Worm (Caenorhabditis elegans) whole organism, L4 larva: Measurements from ENCODE around the gene ZK1236.5.

Source experiments
- F10B5.3 ChIP-seq: sonication (generic microtip); optimal IDR thresholded peaks from 2 replicates; lab custom pipeline; 2016; ENCODE audit warnings: mild to moderate bottlenecking, missing genetic modification characterization, missing compliant biosample characterization
- F37D6.2 ChIP-seq: sonication (generic microtip); optimal IDR thresholded peaks from 2 replicates; lab custom pipeline; 2016; ENCODE audit warnings: mild to moderate bottlenecking, missing genetic modification characterization, missing compliant biosample characterization
- Y105C5A.15 ChIP-seq: fragments of 200-800 bp; sonication (Bioruptor generic); IDR thresholded peaks from 2 replicates; pipeline ENCODE4 v1.3.6; 2022; ENCODE audit warnings: missing genetic modification characterization, missing compliant biosample characterization
- Y48G9A.11 ChIP-seq: fragments of 200-800 bp; sonication (Bioruptor generic); IDR thresholded peaks from 2 replicates; pipeline ENCODE4 v1.3.6; 2022; ENCODE audit warnings: missing genetic modification reagents, missing genetic modification characterization, missing compliant biosample characterization
- Y5F2A.4 ChIP-seq: fragments of 200-800 bp; sonication (Bioruptor generic); optimal IDR thresholded peaks from 2 replicates; lab custom pipeline; 2018; ENCODE audit warnings: mild to moderate bottlenecking, missing genetic modification characterization, missing compliant biosample characterization
- Y75B8A.6 ChIP-seq: fragments of 200-800 bp; sonication (Bioruptor generic); IDR thresholded peaks from 2 replicates; pipeline ENCODE4 v1.3.6; 2022; ENCODE audit warnings: missing genetic modification reagents, missing genetic modification characterization, missing compliant biosample characterization
- aly-2 ChIP-seq: sonication (generic microtip); optimal IDR thresholded peaks from 2 replicates; lab custom pipeline; 2018; ENCODE audit warnings: missing biosample characterization, missing genetic modification characterization
- ama-1 ChIP-seq: fragments of 150-350 bp; optimal IDR thresholded peaks from 2 replicates; lab custom pipeline; 2014; ENCODE audit warnings: inconsistent platforms, mixed read lengths
- arid-1 ChIP-seq: fragments of 200-800 bp; sonication (Bioruptor generic); conservative IDR thresholded peaks from 2 replicates; pipeline ENCODE4 v1.3.6; 2022; ENCODE audit warnings: missing genetic modification reagents, missing genetic modification characterization, missing compliant biosample characterization
- attf-4 ChIP-seq: sonication (generic microtip); optimal IDR thresholded peaks from 3 replicates; lab custom pipeline; 2017; ENCODE audit warnings: missing biosample characterization, missing genetic modification characterization
- ceh-20 ChIP-seq: fragments of 200-800 bp; sonication (Bioruptor generic); IDR thresholded peaks from 2 replicates; pipeline ENCODE4 v1.3.6; 2022; ENCODE audit warnings: missing genetic modification reagents, missing genetic modification characterization, missing compliant biosample characterization
- ces-1 ChIP-seq: fragments of 150-350 bp; sonication (generic microtip); optimal IDR thresholded peaks from 4 replicates; lab custom pipeline; 2014; ENCODE audit warnings: missing biosample characterization, missing genetic modification reagents, missing genetic modification characterization
- cey-2 ChIP-seq: sonication (generic microtip); optimal IDR thresholded peaks from 3 replicates; lab custom pipeline; 2017; ENCODE audit warnings: missing genetic modification characterization, mild to moderate bottlenecking, missing compliant biosample characterization, antibody characterized with exemption, borderline replicate concordance; ENCODE audit not compliant: insufficient read depth
- ctbp-1 ChIP-seq: fragments of 200-800 bp; sonication (Bioruptor generic); IDR thresholded peaks from 2 replicates; pipeline ENCODE4 v1.3.6; 2022; ENCODE audit warnings: missing genetic modification reagents, missing genetic modification characterization, missing compliant biosample characterization
- daf-19 ChIP-seq: fragments of 200-800 bp; sonication (Bioruptor generic); conservative IDR thresholded peaks from 2 replicates; pipeline ENCODE4 v1.3.6; 2022; ENCODE audit warnings: missing genetic modification characterization, missing compliant biosample characterization
- daf-8 ChIP-seq: fragments of 200-800 bp; sonication (Bioruptor generic); IDR thresholded peaks from 2 replicates; pipeline ENCODE4 v1.3.6; 2022; ENCODE audit warnings: missing genetic modification characterization, missing compliant biosample characterization
- dmd-6 ChIP-seq: fragments of 200-800 bp; sonication (Bioruptor generic); IDR thresholded peaks from 2 replicates; pipeline ENCODE4 v1.3.6; 2022; ENCODE audit warnings: missing genetic modification reagents, missing genetic modification characterization, missing compliant biosample characterization
- dmd-8 ChIP-seq: fragments of 200-800 bp; sonication (Bioruptor generic); IDR thresholded peaks from 2 replicates; pipeline ENCODE4 v1.3.6; 2022; ENCODE audit warnings: missing genetic modification characterization, missing compliant biosample characterization
- dpl-1 ChIP-seq: fragments of 150-350 bp; optimal IDR thresholded peaks from 2 replicates; lab custom pipeline; 2014; ENCODE audit warnings: missing biosample characterization, missing genetic modification reagents, missing genetic modification characterization
- dve-1 ChIP-seq: sonication (generic microtip); optimal IDR thresholded peaks from 2 replicates; lab custom pipeline; 2017; ENCODE audit warnings: antibody characterized with exemption, mild to moderate bottlenecking, missing genetic modification characterization, missing compliant biosample characterization; ENCODE audit not compliant: insufficient read depth
- egl-43 ChIP-seq: fragments of 200-800 bp; sonication (Bioruptor generic); IDR thresholded peaks from 2 replicates; pipeline ENCODE4 v1.3.6; 2022; ENCODE audit warnings: missing genetic modification reagents, missing genetic modification characterization, missing compliant biosample characterization
- fkh-10 ChIP-seq: fragments of 150-350 bp; optimal IDR thresholded peaks from 2 replicates; lab custom pipeline; 2014; ENCODE audit warnings: missing biosample characterization, missing genetic modification reagents, missing genetic modification characterization
- fos-1 ChIP-seq: fragments of 150-350 bp; optimal IDR thresholded peaks from 2 replicates; lab custom pipeline; 2014; ENCODE audit warnings: missing biosample characterization, missing genetic modification characterization
- hif-1 ChIP-seq, 2 experiments: sonication (generic microtip); optimal IDR thresholded peaks; 2 replicates each; lab custom pipeline; 2016 to 2017; ENCODE audit warnings: missing compliant biosample characterization in 2 of 2, missing genetic modification characterization in 2 of 2, missing genetic modification reagents in 2 of 2, missing genotype in 2 of 2, mild to moderate bottlenecking in 1 of 2
- hmg-1.1 ChIP-seq: fragments of 200-800 bp; sonication (Bioruptor generic); IDR thresholded peaks from 2 replicates; pipeline ENCODE4 v1.3.6; 2022; ENCODE audit warnings: missing genetic modification reagents, missing genetic modification characterization, missing compliant biosample characterization
- lin-1 ChIP-seq: fragments of 200-800 bp; sonication (Bioruptor generic); IDR thresholded peaks from 2 replicates; pipeline ENCODE4 v1.3.6; 2022; ENCODE audit warnings: missing genetic modification reagents, missing genetic modification characterization, missing compliant biosample characterization
- lin-13 ChIP-seq: fragments of 150-350 bp; optimal IDR thresholded peaks from 2 replicates; lab custom pipeline; 2014; ENCODE audit warnings: missing biosample characterization, missing genetic modification reagents, missing genetic modification characterization
- lin-29 ChIP-seq: fragments of 200-800 bp; sonication (Bioruptor generic); IDR thresholded peaks from 2 replicates; pipeline ENCODE4 v1.3.6; 2022; ENCODE audit warnings: missing genetic modification reagents, missing genetic modification characterization, missing compliant biosample characterization
- lin-38 ChIP-seq: fragments of 200-800 bp; sonication (Bioruptor generic); IDR thresholded peaks from 2 replicates; pipeline ENCODE4 v1.3.6; 2022; ENCODE audit warnings: missing genetic modification reagents, missing genetic modification characterization, missing compliant biosample characterization
- lin-39 ChIP-seq: fragments of 150-350 bp; optimal IDR thresholded peaks from 2 replicates; lab custom pipeline; 2014; ENCODE audit warnings: missing biosample characterization, missing genetic modification reagents, missing genetic modification characterization
- lsy-2 ChIP-seq, 2 experiments: fragments of 150-350 bp in 1 of 2; sonication (generic microtip) in 1 of 2; optimal IDR thresholded peaks; 2 replicates each; lab custom pipeline; 2014 to 2017; ENCODE audit warnings: missing biosample characterization in 2 of 2, missing genetic modification characterization in 2 of 2
- madf-5 ChIP-seq, 2 experiments: fragments of 200-800 bp; sonication (Bioruptor generic); IDR thresholded peaks; 2 replicates each; pipeline ENCODE4 v1.3.6; 2022; ENCODE audit warnings: missing compliant biosample characterization in 2 of 2, missing genetic modification characterization in 2 of 2
- mdl-1 ChIP-seq, 2 experiments: fragments of 150-350 bp in 1 of 2; sonication (generic microtip) in 1 of 2; optimal IDR thresholded peaks; 2 replicates each; lab custom pipeline; 2014 to 2017; ENCODE audit warnings: missing biosample characterization in 2 of 2, missing genetic modification characterization in 2 of 2
- mdt-29 ChIP-seq: fragments of 200-800 bp; sonication (Bioruptor generic); IDR thresholded peaks from 2 replicates; pipeline ENCODE4 v1.3.6; 2022; ENCODE audit warnings: missing genetic modification reagents, missing genetic modification characterization, missing compliant biosample characterization
- mxl-3 ChIP-seq: fragments of 200-800 bp; sonication (Bioruptor generic); optimal IDR thresholded peaks from 2 replicates; lab custom pipeline; 2018; ENCODE audit warnings: mild to moderate bottlenecking, missing genetic modification characterization, missing compliant biosample characterization
- nhr-10 ChIP-seq: fragments of 150-350 bp; optimal IDR thresholded peaks from 2 replicates; lab custom pipeline; 2014; ENCODE audit warnings: missing biosample characterization, missing genetic modification characterization
- nhr-237 ChIP-seq: sonication (generic microtip); optimal IDR thresholded peaks from 2 replicates; lab custom pipeline; 2017; ENCODE audit warnings: missing biosample characterization, missing genetic modification characterization
- nhr-28 ChIP-seq: fragments of 150-350 bp; optimal IDR thresholded peaks from 2 replicates; lab custom pipeline; 2014; ENCODE audit warnings: missing biosample characterization, missing genetic modification characterization
- nhr-41 ChIP-seq: fragments of 200-800 bp; sonication (Bioruptor generic); IDR thresholded peaks from 2 replicates; pipeline ENCODE4 v1.3.6; 2022; ENCODE audit warnings: missing genetic modification reagents, missing genetic modification characterization, missing compliant biosample characterization
- nhr-76 ChIP-seq: fragments of 150-350 bp; optimal IDR thresholded peaks from 2 replicates; lab custom pipeline; 2014; ENCODE audit warnings: missing biosample characterization, missing genetic modification characterization
- nhr-77 ChIP-seq: fragments of 150-350 bp; optimal IDR thresholded peaks from 2 replicates; lab custom pipeline; 2014; ENCODE audit warnings: missing biosample characterization, missing genetic modification characterization
- pha-4 ChIP-seq, 2 experiments: fragments of 150-350 bp in 1 of 2; fragments of 200-800 bp in 1 of 2; sonication (Bioruptor generic) in 1 of 2; IDR thresholded peaks in 1 of 2; optimal IDR thresholded peaks in 1 of 2; 2 replicates each; pipeline versions ENCODE4 v1.3.6 to Lab custom; 2014 to 2022; ENCODE audit warnings: missing genetic modification characterization in 2 of 2, missing genetic modification reagents in 2 of 2, missing biosample characterization in 1 of 2, missing compliant biosample characterization in 1 of 2
- pqm-1 ChIP-seq: sonication (generic microtip); optimal IDR thresholded peaks from 2 replicates; lab custom pipeline; 2017; ENCODE audit warnings: missing biosample characterization, missing genetic modification characterization
- rbr-2 ChIP-seq: sonication (generic microtip); optimal IDR thresholded peaks from 2 replicates; lab custom pipeline; 2016; ENCODE audit warnings: missing genotype, missing genetic modification characterization, missing compliant biosample characterization
- set-16 ChIP-seq: fragments of 200-800 bp; sonication (Bioruptor generic); IDR thresholded peaks from 2 replicates; pipeline ENCODE4 v1.3.6; 2022; ENCODE audit warnings: missing genetic modification reagents, missing genetic modification characterization, missing compliant biosample characterization
- snpc-1.2 ChIP-seq: fragments of 200-800 bp; sonication (Bioruptor generic); IDR thresholded peaks from 2 replicates; pipeline ENCODE4 v1.3.6; 2022; ENCODE audit warnings: missing genetic modification reagents, missing genetic modification characterization, missing compliant biosample characterization
- tra-1 ChIP-seq: fragments of 200-800 bp; sonication (Bioruptor generic); IDR thresholded peaks from 2 replicates; pipeline ENCODE4 v1.3.6; 2022; ENCODE audit warnings: missing genetic modification reagents, missing genetic modification characterization, missing compliant biosample characterization
- unc-130 ChIP-seq: sonication (generic microtip); optimal IDR thresholded peaks from 2 replicates; lab custom pipeline; 2016; ENCODE audit warnings: missing genetic modification reagents, missing genetic modification characterization, missing compliant biosample characterization
- zag-1 ChIP-seq: fragments of 150-350 bp; optimal IDR thresholded peaks from 2 replicates; lab custom pipeline; 2014; ENCODE audit warnings: missing biosample characterization, missing genetic modification characterization
- ztf-11 ChIP-seq: fragments of 150-350 bp; optimal IDR thresholded peaks from 2 replicates; lab custom pipeline; 2014; ENCODE audit warnings: missing biosample characterization, missing genetic modification characterization
- ztf-7 ChIP-seq: fragments of 150-350 bp; optimal IDR thresholded peaks from 2 replicates; lab custom pipeline; 2014; ENCODE audit warnings: missing biosample characterization, missing genetic modification characterization

The ZK1236.5 gene

DNA sequence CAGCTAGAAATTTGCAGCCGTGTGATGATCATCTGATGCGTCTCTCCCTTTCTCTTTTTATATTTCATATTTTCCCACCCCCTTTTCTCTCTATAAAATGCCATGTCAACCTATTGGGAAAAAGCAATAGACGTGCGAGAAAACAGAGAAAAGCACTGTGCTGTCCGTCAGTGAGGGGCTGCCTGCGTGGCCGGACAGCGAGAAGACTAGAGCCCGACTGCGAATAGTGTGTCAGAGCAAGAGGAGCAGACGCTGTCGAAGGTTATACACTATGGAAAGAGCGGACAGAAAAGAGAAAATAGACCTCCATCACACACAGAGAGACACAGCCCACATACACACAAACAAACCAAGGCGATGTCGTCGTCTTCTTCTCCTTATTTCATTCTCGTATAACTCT is 6.9 kb downstream of the ZK1236.5 start (continued):
- 0 out of 2 replicates have a peak, but pooled peaks have one; percentile 31 for TF ChIP-seq lin-1 (GFP tag; lab: Robert Waterston, UW)
- TF ChIP-seq nhr-10 (tag; lab: Kevin White, UChicago), result no peak
- peak; percentile 64 to 81 for TF ChIP-seq lsy-2 (tag; optimal IDR thresholded peaks at IDR 0.05; lab: Kevin White, UChicago)
- TF ChIP-seq tra-1 (GFP tag; lab: Robert Waterston, UW), result no peak
- 0 out of 2 replicates have a peak, but pooled peaks have one; percentile 37 for TF ChIP-seq nhr-41 (GFP tag; lab: Robert Waterston, UW)
- no peak for TF ChIP-seq nhr-76 (tag; lab: Kevin White, UChicago)
- TF ChIP-seq nhr-77 (tag; lab: Kevin White, UChicago), result peak; percentile 61
- TF ChIP-seq lin-38 (GFP tag; lab: Robert Waterston, UW), result peak; percentile 38; the same call in 1 of the 2 replicates
- TF ChIP-seq attf-4 (tag; lab: Kevin White, UChicago), result no peak
- TF ChIP-seq fkh-10 (GFP tag; lab: Kevin White, UChicago), result no peak
- no peak for TF ChIP-seq nhr-237 (tag; lab: Kevin White, UChicago)
- peak; percentile 71; the same call in 1 of the 2 replicates for TF ChIP-seq hmg-1.1 (GFP tag; lab: Robert Waterston, UW)
- peak; percentile 38; the same call in 1 of the 2 replicates for TF ChIP-seq arid-1 (GFP tag; lab: Robert Waterston, UW)
- no peak for TF ChIP-seq lin-39 (tag; lab: Kevin White, UChicago)
- no peak for TF ChIP-seq ces-1
- TF ChIP-seq madf-5 (GFP tag; IDR thresholded peaks at IDR 0.05; lab: Robert Waterston, UW), result no peak
- TF ChIP-seq daf-19 (GFP tag; lab: Robert Waterston, UW), result no peak
- TF ChIP-seq ztf-11 (tag; lab: Kevin White, UChicago), result no peak
- TF ChIP-seq hif-1 (tag; optimal IDR thresholded peaks at IDR 0.05; lab: Kevin White, UChicago), result peak in 1 of 2 experiments; percentile 64
- peak; percentile 27 for TF ChIP-seq dpl-1 (GFP tag; lab: Kevin White, UChicago)
- peak; percentile 87 for TF ChIP-seq nhr-28 (tag; lab: Kevin White, UChicago)
- no peak for TF ChIP-seq F10B5.3 (tag; lab: Kevin White, UChicago)
- no peak for TF ChIP-seq cey-2
- no peak for TF ChIP-seq dmd-8 (GFP tag; lab: Robert Waterston, UW)
- 0 out of 2 replicates have a peak, but pooled peaks have one; percentile 42 for TF ChIP-seq mdt-29 (GFP tag; lab: Robert Waterston, UW)
- no peak for TF ChIP-seq unc-130 (GFP tag; lab: Kevin White, UChicago)
- peak in 1 of 2 experiments; percentile 61 for TF ChIP-seq mdl-1 (tag; optimal IDR thresholded peaks at IDR 0.05; lab: Kevin White, UChicago)
- TF ChIP-seq dve-1 (tag; lab: Kevin White, UChicago), result peak; percentile 90
- TF ChIP-seq Y5F2A.4, result no peak
- peak; percentile 69 for TF ChIP-seq mxl-3 (GFP tag; lab: Kevin White, UChicago)
- TF ChIP-seq lin-29 (GFP tag; lab: Robert Waterston, UW), result no peak
- TF ChIP-seq aly-2, result no peak
- no peak for TF ChIP-seq ama-1 (lab: Kevin White, UChicago)
- no peak for TF ChIP-seq ztf-7 (tag; lab: Kevin White, UChicago)
- TF ChIP-seq pqm-1 (tag; lab: Kevin White, UChicago), result peak; percentile 40
- peak; percentile 30 for TF ChIP-seq F37D6.2
- TF ChIP-seq zag-1 (tag; lab: Kevin White, UChicago), result no peak
- no peak for TF ChIP-seq ctbp-1 (GFP tag; lab: Robert Waterston, UW)
- TF ChIP-seq ceh-20, result 0 out of 2 replicates have a peak, but pooled peaks have one; percentile 9
- TF ChIP-seq dmd-6 (GFP tag; lab: Robert Waterston, UW), result peak; percentile 68
- no peak for TF ChIP-seq lin-13 (GFP tag; lab: Kevin White, UChicago)
- no peak for TF ChIP-seq Y48G9A.11 (GFP tag; lab: Robert Waterston, UW)
- peak; percentile 77 for TF ChIP-seq rbr-2 (tag; lab: Kevin White, UChicago)
- peak; percentile 58 for TF ChIP-seq pha-4 (GFP tag; IDR thresholded peaks at IDR 0.05; lab: Robert Waterston, UW)
- TF ChIP-seq pha-4 (tag; optimal IDR thresholded peaks at IDR 0.05; lab: Kevin White, UChicago), result no peak
- TF ChIP-seq Y75B8A.6 (GFP tag; lab: Robert Waterston, UW), result no peak
- TF ChIP-seq Y105C5A.15 (GFP tag; lab: Robert Waterston, UW), result no peak
- peak; percentile 42; the same call in 1 of the 2 replicates for TF ChIP-seq set-16
- TF ChIP-seq egl-43, result peak; percentile 76
- TF ChIP-seq fos-1 (tag; lab: Kevin White, UChicago), result no peak
- no peak for TF ChIP-seq snpc-1.2 (GFP tag; lab: Robert Waterston, UW)
- TF ChIP-seq daf-8 (GFP tag; lab: Robert Waterston, UW), result no peak
